Worm (Caenorhabditis elegans): Measurements from ENCODE around the gene Y48B6A.13.

Gene Y48B6A.13

DNA sequence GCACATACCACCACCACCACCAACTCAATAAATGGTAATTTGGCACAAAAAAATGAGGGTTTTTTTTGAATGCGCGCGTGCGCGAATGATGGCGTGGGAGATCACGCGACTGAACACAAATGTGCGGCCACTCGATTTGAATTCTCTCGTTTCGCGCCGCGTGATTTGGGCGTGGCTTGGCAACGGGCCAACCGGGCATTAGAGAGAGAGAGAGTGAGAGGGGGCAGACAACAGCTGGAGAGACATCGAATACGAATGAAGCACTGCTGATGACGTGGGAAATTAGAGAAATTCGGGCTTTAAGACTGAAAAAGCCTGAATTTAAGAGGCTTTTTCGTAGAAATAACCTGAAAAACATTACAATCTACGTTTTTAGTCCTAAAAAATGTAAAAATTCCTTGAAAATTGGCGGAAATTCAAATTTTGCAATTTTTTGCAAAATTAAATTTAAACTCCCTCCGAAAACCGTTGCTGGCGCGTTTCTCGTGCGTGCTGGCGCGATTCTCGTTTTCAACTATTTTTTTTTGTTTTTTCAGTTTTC lies 25.4 kb upstream of the Y48B6A.13 start:
- peak; percentile 55 for TF ChIP-seq pros-1 (tag; optimal IDR thresholded peaks at IDR 0.05)
- peak; percentile 27 for TF ChIP-seq ztf-16 (tag; optimal IDR thresholded peaks at IDR 0.05)
- peak; percentile 74 for TF ChIP-seq ceh-19 (GFP tag; optimal IDR thresholded peaks at IDR 0.05)
- peak; percentile 10 for TF ChIP-seq tbx-7 (tag; optimal IDR thresholded peaks at IDR 0.05)
- TF ChIP-seq gmeb-2 (tag; optimal IDR thresholded peaks at IDR 0.05) = no peak
- TF ChIP-seq K02D7.2 (tag; optimal IDR thresholded peaks at IDR 0.05) = peak; percentile 38
- peak; percentile 90 for TF ChIP-seq ceh-31 (tag; optimal IDR thresholded peaks at IDR 0.05)
- no peak for TF ChIP-seq ceh-48 (tag; optimal IDR thresholded peaks at IDR 0.05)
- no peak for TF ChIP-seq ceh-45 (GFP tag; IDR thresholded peaks at IDR 0.05)
- peak; percentile 16 for TF ChIP-seq fax-1 (tag; optimal IDR thresholded peaks at IDR 0.05)
- no peak for TF ChIP-seq npax-4 (tag; optimal IDR thresholded peaks at IDR 0.05)
- TF ChIP-seq sox-4 (tag; optimal IDR thresholded peaks at IDR 0.05) = peak; percentile 11
- peak; percentile 85 for TF ChIP-seq rnt-1 (tag; optimal IDR thresholded peaks at IDR 0.05)
- TF ChIP-seq pha-4 (tag; optimal IDR thresholded peaks at IDR 0.05) = no peak
- TF ChIP-seq dve-1 (tag; optimal IDR thresholded peaks at IDR 0.05) = no peak
- no peak for TF ChIP-seq unc-86 (tag; optimal IDR thresholded peaks at IDR 0.05)
- TF ChIP-seq ceh-22 (tag; optimal IDR thresholded peaks at IDR 0.05) = peak; percentile 47
- TF ChIP-seq pat-9 (tag; optimal IDR thresholded peaks at IDR 0.05) = peak; percentile 67
- TF ChIP-seq nfya-1 (tag; optimal IDR thresholded peaks at IDR 0.05) = peak; percentile 94
- no peak for TF ChIP-seq unc-3 (GFP tag; conservative IDR thresholded peaks at IDR 0.05)
- TF ChIP-seq unc-3 (tag; optimal IDR thresholded peaks at IDR 0.05) = peak; percentile 56
- TF ChIP-seq ceh-14 (tag; optimal IDR thresholded peaks at IDR 0.05) = peak; percentile 79
- no peak for TF ChIP-seq odd-2 (tag; optimal IDR thresholded peaks at IDR 0.05)
- TF ChIP-seq hlh-6 (tag; optimal IDR thresholded peaks at IDR 0.05) = peak; percentile 37
- TF ChIP-seq lin-11 (tag; optimal IDR thresholded peaks at IDR 0.05) = peak; percentile 0
- no peak for TF ChIP-seq ttx-3 (tag; optimal IDR thresholded peaks at IDR 0.05)
- TF ChIP-seq K09A11.1 (tag; optimal IDR thresholded peaks at IDR 0.05; ENCODE audit: insufficient read depth) = peak; percentile 6
- TF ChIP-seq F13H6.1 (tag; optimal IDR thresholded peaks at IDR 0.05) = peak; percentile 64
- TF ChIP-seq ets-4 (tag; optimal IDR thresholded peaks at IDR 0.05) = peak; percentile 72
- TF ChIP-seq lim-6 (tag; optimal IDR thresholded peaks at IDR 0.05) = no peak
- TF ChIP-seq pax-1 (tag; optimal IDR thresholded peaks at IDR 0.05) = no peak
- TF ChIP-seq ama-1 (optimal IDR thresholded peaks at IDR 0.05) = peak; percentile 90
- TF ChIP-seq ceh-2 (tag; optimal IDR thresholded peaks at IDR 0.05) = peak; percentile 42
- TF ChIP-seq nhr-232 (tag; optimal IDR thresholded peaks at IDR 0.05) = no peak
- peak; percentile 36 for TF ChIP-seq Y22D7AL.16 (tag; optimal IDR thresholded peaks at IDR 0.05)
- TF ChIP-seq ceh-34 (tag; optimal IDR thresholded peaks at IDR 0.05) = peak; percentile 88
- peak; percentile 70 for TF ChIP-seq fkh-6 (tag; optimal IDR thresholded peaks at IDR 0.05)
- peak; percentile 26 for TF ChIP-seq T23F11.4 (GFP tag; optimal IDR thresholded peaks at IDR 0.05)
- TF ChIP-seq pag-3 (tag; optimal IDR thresholded peaks at IDR 0.05; ENCODE audit: borderline replicate concordance) = no peak
- peak; percentile 85 for TF ChIP-seq unc-42 (tag; optimal IDR thresholded peaks at IDR 0.05)
- peak; percentile 53 for TF ChIP-seq pha-2 (tag; optimal IDR thresholded peaks at IDR 0.05)
- peak; percentile 54 for TF ChIP-seq ceh-9 (tag; optimal IDR thresholded peaks at IDR 0.05)
- peak; percentile 89 for TF ChIP-seq tbx-2 (tag; optimal IDR thresholded peaks at IDR 0.05)
- TF ChIP-seq ceh-24 (tag; optimal IDR thresholded peaks at IDR 0.05) = no peak
- no peak for TF ChIP-seq zip-5 (tag; optimal IDR thresholded peaks at IDR 0.05)
- no peak for TF ChIP-seq dmd-4 (tag; optimal IDR thresholded peaks at IDR 0.05; ENCODE audit: borderline replicate concordance)
- no peak for TF ChIP-seq hlh-13 (GFP tag; optimal IDR thresholded peaks at IDR 0.05)
- peak; percentile 18 for TF ChIP-seq hlh-15 (tag; optimal IDR thresholded peaks at IDR 0.05)
- TF ChIP-seq sdc-2 (tag; optimal IDR thresholded peaks at IDR 0.05) = peak; percentile 60
- no peak for TF ChIP-seq pqm-1 (tag; optimal IDR thresholded peaks at IDR 0.05)
- no peak for TF ChIP-seq fkh-10 (GFP tag; optimal IDR thresholded peaks at IDR 0.05)
- TF ChIP-seq mec-3 (tag; optimal IDR thresholded peaks at IDR 0.05; ENCODE audit: borderline replicate concordance) = no peak
- peak; percentile 15 for TF ChIP-seq ceh-6 (GFP tag; optimal IDR thresholded peaks at IDR 0.05)

Measured in whole organism, late embryonic.